Worm (Caenorhabditis elegans) whole organism, L4/young adult: ENCODE results near the gene Y37H2A.7.

Experiments used
- W03F9.2 ChIP-seq: fragments of 150-350 bp; optimal IDR thresholded peaks from 2 replicates; lab custom pipeline; 2014; ENCODE audit warnings: missing biosample characterization, missing genetic modification characterization
- dao-5 ChIP-seq: sonication (generic microtip); optimal IDR thresholded peaks from 2 replicates; lab custom pipeline; 2016; ENCODE audit warnings: missing genotype, missing genetic modification characterization, moderate library complexity, missing compliant biosample characterization
- him-1 ChIP-seq: sonication (generic microtip); optimal IDR thresholded peaks from 2 replicates; lab custom pipeline; 2016; ENCODE audit warnings: missing genotype, missing genetic modification reagents, missing genetic modification characterization, missing compliant biosample characterization

Gene Y37H2A.7

DNA sequence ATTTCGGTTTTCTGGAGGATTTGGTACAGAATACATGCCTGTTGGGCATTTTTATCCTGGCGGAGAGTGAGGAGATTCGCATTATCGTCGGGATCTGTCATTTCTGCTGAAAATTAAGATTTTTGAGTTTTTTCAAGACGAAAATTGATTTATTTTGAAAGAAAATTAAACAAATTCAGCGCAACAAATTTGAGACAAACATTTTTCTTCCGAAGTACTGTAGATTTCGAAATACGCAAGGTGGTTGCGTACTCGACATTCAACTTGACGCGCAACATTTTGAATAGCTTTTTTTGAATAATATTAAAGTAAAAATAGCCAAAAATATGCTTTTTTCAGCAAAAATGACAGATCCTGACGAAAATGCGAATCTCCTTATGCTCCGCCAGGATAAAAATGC, at the start of gene Y37H2A.7:
Y37H2A.7 (minus strand) TSS at position 101 of the 400 bp plus-strand sequence.
- TF ChIP-seq W03F9.2 (tag; lab: Kevin White, UChicago) (no peak), him-1 (no peak), dao-5 (tag; lab: Kevin White, UChicago) (no peak)

- TF ChIP-seq W03F9.2 (tag; lab: Kevin White, UChicago) (no peak), him-1 (no peak), dao-5 (tag; lab: Kevin White, UChicago) (no peak)
Measured at ce11 chrV:18179663-18180062, 45.4 kb upstream of the Y37H2A.7 start, which contains the start of gene C31G12.1. Gene C31G12.1, plus strand, starts transcription at chrV:18179963.

DNA sequence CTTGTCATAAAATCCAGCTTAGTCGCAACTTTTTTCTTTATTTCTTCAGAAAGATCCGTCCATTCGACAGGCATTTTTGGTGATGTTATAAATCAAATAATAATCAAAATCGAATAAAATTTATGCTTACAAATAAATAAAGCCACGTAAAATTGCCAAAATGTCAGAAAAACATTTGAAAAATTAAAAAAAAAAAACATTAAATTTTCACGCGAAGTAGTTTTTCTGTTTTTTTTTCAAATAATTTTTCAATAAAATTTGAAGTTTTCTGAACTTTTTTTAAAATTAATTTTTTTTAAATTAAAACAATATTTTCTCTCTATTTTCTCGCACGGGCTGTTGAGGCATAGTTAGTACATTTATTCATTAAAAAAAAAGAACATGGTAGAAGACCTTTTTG, 44.4 kb upstream of the Y37H2A.7 start, which contains the start of gene C31G12.4:
C31G12.4 (minus strand) TSS at position 101 of the 400 bp plus-strand sequence.
- no peak for TF ChIP-seq W03F9.2 (tag; lab: Kevin White, UChicago)
- no peak for TF ChIP-seq dao-5 (tag; lab: Kevin White, UChicago)
- no peak for TF ChIP-seq him-1

DNA sequence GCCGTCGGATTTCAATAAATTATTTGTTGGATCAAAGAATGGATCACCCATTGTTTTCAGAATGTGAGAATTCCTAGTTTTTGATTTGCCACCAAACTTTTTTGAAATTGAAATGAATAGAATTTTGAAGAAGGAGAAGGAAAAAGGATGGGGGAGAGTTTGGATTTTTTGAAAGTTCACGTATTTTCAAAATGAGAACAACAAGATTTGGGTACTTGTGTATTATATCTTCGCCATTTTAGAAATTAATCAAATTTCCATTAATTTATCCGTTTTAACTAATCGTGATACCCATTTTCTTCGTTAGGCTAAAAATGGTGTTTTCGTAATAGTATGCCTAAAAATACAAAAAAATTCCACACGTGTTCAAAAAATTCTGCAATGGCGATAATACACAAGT, 37.3 kb upstream of the Y37H2A.7 start, which contains the start of gene C14A6.8:
C14A6.8 (minus strand) TSS at position 101 of the 400 bp plus-strand sequence.
- TF ChIP-seq W03F9.2 (tag; lab: Kevin White, UChicago) (no peak), dao-5 (tag; lab: Kevin White, UChicago) (no peak), him-1 (no peak)

DNA sequence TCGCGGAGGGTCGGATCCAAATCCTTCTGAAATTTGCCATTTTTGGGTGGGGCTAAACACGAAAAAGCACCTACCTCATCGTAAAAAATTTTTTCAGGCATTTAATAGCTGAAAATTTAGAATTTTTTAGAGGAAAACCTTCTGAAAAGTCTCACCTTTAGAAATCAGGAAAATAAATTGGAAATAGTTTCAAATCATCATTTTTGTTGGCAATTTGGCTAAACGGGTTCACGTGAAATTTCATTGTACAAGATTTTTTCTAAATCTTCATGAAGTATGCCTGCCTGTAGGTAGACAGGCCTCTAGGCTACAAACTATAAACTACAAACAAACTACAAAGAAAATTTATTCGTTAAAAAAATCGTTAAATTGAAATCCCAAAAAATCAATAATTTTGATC, 34.0 kb upstream of the Y37H2A.7 start, which contains the start of gene C14A6.7:
C14A6.7 (minus strand) TSS at position 101 of the 400 bp plus-strand sequence.
- TF ChIP-seq him-1 (no peak), W03F9.2 (tag; lab: Kevin White, UChicago) (no peak), dao-5 (tag; lab: Kevin White, UChicago) (no peak)

ce11 chrV:18167161-18167560, 32.9 kb upstream of the Y37H2A.7 start, which contains the start of gene C14A6.6:
Gene C14A6.6, minus strand, starts transcription at chrV:18167261.
- TF ChIP-seq him-1 (no peak), dao-5 (tag; lab: Kevin White, UChicago) (no peak), W03F9.2 (tag; lab: Kevin White, UChicago) (no peak)

- TF ChIP-seq him-1 (no peak), W03F9.2 (tag; lab: Kevin White, UChicago) (no peak), dao-5 (tag; lab: Kevin White, UChicago) (no peak)
Measured at ce11 chrV:18164758-18165157, 30.5 kb upstream of the Y37H2A.7 start, which contains the start of gene C14A6.5. Gene C14A6.5, minus strand, starts transcription at chrV:18164858.

ce11 chrV:18163434-18163833, 29.2 kb upstream of the Y37H2A.7 start:
- TF ChIP-seq W03F9.2 (tag; lab: Kevin White, UChicago) (no peak), him-1 (no peak)

DNA sequence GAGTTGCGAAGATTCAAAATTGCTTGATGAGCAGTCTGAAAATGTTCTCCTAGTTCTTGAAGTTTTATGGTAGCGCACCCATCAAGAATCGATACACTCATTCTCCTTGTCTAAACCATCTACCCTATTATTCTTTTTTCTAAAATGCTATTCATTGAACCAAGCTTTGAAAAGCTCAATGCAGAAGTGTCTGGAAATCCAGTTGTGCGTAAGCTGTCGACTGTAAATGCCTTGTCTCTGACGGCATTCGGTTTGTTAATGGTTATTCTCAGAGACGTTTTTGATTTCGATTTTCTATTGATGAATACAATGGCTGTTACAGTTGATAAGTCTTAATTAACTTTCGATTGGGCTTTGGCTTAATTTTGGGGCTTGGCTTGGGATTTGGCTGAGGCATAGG, 28.3 kb upstream of the Y37H2A.7 start, which contains the start of gene C14A6.12:
C14A6.12 (minus strand) TSS at position 101 of the 400 bp plus-strand sequence.
- TF ChIP-seq dao-5 (tag; lab: Kevin White, UChicago) (no peak), W03F9.2 (tag; lab: Kevin White, UChicago) (no peak), him-1 (no peak)

DNA sequence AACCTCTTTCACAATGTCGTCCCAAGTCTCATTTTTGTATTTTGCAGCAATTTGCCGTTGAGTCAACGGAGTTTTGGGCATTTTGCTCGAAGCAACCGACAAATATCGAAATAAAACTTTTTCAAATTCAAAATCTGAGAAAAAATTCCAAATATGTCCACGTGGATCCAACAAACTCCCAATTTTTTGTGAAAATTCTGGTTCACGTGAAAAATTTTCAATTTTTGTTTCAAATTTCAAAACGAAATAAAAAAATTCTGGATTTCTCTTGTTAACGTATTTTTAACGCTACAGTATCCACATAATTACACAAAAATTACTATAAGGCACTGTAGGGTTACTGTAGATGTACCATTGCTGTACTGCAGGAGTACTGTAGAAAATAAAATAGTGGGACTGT, 26.9 kb upstream of the Y37H2A.7 start, which contains the start of gene C14A6.13:
C14A6.13 (minus strand) TSS at position 101 of the 400 bp plus-strand sequence.
- TF ChIP-seq W03F9.2 (tag; lab: Kevin White, UChicago), result no peak
- TF ChIP-seq him-1, result no peak
- no peak for TF ChIP-seq dao-5 (tag; lab: Kevin White, UChicago)

DNA sequence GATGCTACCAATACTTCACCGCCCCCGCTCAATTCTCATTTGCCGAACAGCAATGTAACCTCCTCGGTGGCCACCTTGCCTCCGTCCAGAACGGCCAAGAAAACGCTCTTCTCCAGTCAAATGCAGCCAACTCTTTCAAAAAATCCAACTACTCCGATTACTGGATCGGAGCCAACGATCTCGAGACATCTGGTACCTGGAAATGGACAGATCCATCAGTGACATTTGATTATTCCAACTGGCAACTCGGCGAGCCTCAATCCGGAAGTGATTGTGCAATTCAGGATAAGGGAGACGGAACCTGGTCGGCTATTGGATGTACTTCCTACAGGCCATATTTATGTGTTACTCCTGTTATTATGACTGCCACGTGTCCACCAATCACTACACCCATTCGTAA, 23.9 kb upstream of the Y37H2A.7 start:
- no peak for TF ChIP-seq W03F9.2 (tag; lab: Kevin White, UChicago)
- no peak for TF ChIP-seq dao-5 (tag; lab: Kevin White, UChicago)
- TF ChIP-seq him-1, result no peak

- no peak for TF ChIP-seq dao-5 (tag; lab: Kevin White, UChicago)
- no peak for TF ChIP-seq W03F9.2 (tag; lab: Kevin White, UChicago)
- TF ChIP-seq him-1, result no peak
Measured at ce11 chrV:18157707-18158106, 23.4 kb upstream of the Y37H2A.7 start, which contains the start of gene clec-48. Gene clec-48, plus strand, starts transcription at chrV:18158026.

- TF ChIP-seq W03F9.2 (tag; lab: Kevin White, UChicago) (no peak), him-1 (no peak), dao-5 (tag; lab: Kevin White, UChicago) (no peak)
Measured at ce11 chrV:18146077-18146476, 11.8 kb upstream of the Y37H2A.7 start, which contains the start of gene C14A6.3. Gene C14A6.3, plus strand, starts transcription at chrV:18146377.

ce11 chrV:18144442-18144841, 10.2 kb upstream of the Y37H2A.7 start:
- no peak for TF ChIP-seq dao-5 (tag; lab: Kevin White, UChicago)
- no peak for TF ChIP-seq him-1
- no peak for TF ChIP-seq W03F9.2 (tag; lab: Kevin White, UChicago)

DNA sequence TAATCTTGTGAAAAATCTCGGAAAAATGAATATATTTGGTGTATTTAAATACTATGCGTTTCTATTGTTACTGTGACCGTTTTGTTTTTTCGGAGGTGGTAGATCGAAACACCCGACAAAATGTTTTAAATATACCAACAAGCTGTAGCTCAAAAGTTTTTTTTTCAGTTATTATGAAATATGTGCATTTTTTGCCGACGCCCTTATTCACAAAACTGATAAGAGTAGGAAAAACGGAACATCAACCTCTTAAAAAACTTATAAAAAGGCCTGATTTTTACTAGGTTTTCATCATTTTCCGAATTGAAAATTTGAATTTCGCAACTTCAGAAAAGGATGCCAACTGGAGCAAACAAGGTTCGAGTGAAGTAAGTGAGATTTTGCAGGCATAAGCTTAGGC, 9.2 kb upstream of the Y37H2A.7 start, which contains the start of gene Y37H2A.14:
Y37H2A.14 (plus strand) TSS at position 301 of the 400 bp plus-strand sequence.
- no peak for TF ChIP-seq W03F9.2 (tag; lab: Kevin White, UChicago)
- no peak for TF ChIP-seq dao-5 (tag; lab: Kevin White, UChicago)
